Worm (Caenorhabditis elegans) whole organism, L4/young adult: ENCODE results near the gene Y40H7A.4.
"Not testable (repeated sequence)": the region's sequence is repeated elsewhere in the genome, so short reads cannot be mapped to it uniquely, and the experiment has no call there.

ENCODE experiments used
- W03F9.2 ChIP-seq: fragments of 150-350 bp; optimal IDR thresholded peaks from 2 replicates; lab custom pipeline; 2014; ENCODE audit warnings: missing biosample characterization, missing genetic modification characterization
- dao-5 ChIP-seq: sonication (generic microtip); optimal IDR thresholded peaks from 2 replicates; lab custom pipeline; 2016; ENCODE audit warnings: missing genotype, missing genetic modification characterization, moderate library complexity, missing compliant biosample characterization
- him-1 ChIP-seq: sonication (generic microtip); optimal IDR thresholded peaks from 2 replicates; lab custom pipeline; 2016; ENCODE audit warnings: missing genotype, missing genetic modification reagents, missing genetic modification characterization, missing compliant biosample characterization

Gene Y40H7A.4

ce11 chrIV:15175487-15176128 is at the start of gene Y40H7A.4:
Gene Y40H7A.4 (minus strand): TSS chrIV:15175537.
- no peak for TF ChIP-seq him-1
- TF ChIP-seq dao-5 (tag; lab: Kevin White, UChicago) = no peak
- no peak for TF ChIP-seq W03F9.2 (tag; lab: Kevin White, UChicago)

DNA sequence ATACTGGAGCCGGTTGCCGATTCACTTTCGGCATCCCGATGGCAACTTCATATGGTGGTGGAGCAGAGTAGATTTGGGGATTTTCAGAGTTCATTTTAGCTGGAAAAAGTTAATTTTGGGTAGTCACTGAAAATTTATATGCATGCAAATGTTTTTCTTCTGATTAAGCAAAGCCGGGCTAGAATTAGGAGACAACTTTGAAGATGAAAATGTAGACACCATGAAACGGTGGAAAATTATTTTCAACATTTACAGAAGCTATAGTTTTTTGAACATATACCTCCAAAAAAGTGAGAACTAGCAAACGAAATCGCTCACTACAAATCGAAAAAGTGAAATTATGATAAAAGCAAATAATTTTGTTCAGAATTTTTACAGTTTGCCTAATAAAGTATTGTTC is 44.9 kb upstream of the Y40H7A.4 start, which contains the start of gene Y40H7A.11:
TSS of gene Y40H7A.11 (minus strand) at position 101 of the 400 bp plus-strand sequence.
- no peak for TF ChIP-seq dao-5 (tag; lab: Kevin White, UChicago)
- no peak for TF ChIP-seq him-1
- no peak for TF ChIP-seq W03F9.2 (tag; lab: Kevin White, UChicago)

DNA sequence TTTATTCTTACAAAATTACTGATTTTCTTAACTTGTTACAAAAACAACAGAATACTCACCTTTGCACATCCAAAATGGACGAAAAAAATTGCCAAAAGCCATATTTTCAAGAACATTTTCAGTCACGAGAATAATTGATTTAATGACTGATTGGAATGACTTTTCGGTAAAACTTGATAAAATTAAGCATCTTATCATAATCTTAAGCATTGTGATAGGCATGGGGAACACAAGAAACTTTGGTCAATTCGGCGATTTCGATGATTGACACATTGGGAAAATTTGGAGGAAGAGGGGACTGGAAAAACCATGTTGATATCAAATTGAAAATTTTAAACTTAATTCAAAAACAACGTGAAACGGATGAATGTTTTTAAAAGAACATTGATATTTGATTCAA is 40.1 kb upstream of the Y40H7A.4 start, which contains the start of gene Y40H7A.10:
TSS of gene Y40H7A.10 (minus strand) at position 128 of the 400 bp plus-strand sequence.
- TF ChIP-seq W03F9.2 (tag; lab: Kevin White, UChicago) (no peak), dao-5 (tag; lab: Kevin White, UChicago) (no peak), him-1 (no peak)

DNA sequence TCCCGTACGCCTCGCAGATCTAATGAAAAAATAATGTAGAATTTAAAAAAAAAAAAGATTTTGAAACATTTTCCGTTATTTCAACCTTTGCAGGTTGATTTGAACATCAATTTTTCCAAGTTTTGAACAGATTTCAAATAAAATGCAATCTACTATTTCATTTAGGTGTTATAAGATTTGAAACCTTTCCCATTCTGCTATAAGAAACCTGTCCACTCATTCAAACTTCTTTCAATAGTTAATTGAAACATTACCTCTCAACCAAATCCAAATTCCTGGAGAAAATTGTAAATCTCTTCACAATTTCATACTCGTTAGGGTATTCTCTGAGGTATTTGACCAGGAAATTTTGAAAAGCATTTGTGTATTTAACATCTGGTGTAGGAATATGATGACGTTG is 39.4 kb upstream of the Y40H7A.4 start:
- no peak for TF ChIP-seq W03F9.2 (tag; lab: Kevin White, UChicago)
- no peak for TF ChIP-seq him-1
- no peak for TF ChIP-seq dao-5 (tag; lab: Kevin White, UChicago)

DNA sequence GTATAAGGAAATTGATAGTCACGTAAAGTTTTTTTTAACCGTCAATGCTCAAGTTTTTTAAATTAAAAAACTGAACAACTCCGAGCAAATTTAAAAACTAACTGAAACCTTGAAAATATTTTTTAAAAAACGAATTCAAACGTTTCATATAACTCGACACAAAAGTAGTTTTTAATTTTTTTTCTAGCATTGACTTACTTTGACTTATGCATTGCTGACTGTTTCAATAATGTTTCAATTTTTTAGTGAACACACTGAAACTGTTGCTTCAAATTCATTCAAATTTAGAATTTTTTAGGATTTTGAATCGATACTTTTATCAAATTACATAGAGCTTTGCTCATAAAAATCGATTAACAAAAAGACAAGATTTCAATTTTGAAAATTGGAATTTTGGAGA is 35.1 kb upstream of the Y40H7A.4 start:
- no peak for TF ChIP-seq dao-5 (tag; lab: Kevin White, UChicago)
- no peak for TF ChIP-seq W03F9.2 (tag; lab: Kevin White, UChicago)
- no peak for TF ChIP-seq him-1

- no peak for TF ChIP-seq W03F9.2 (tag; lab: Kevin White, UChicago)
- TF ChIP-seq him-1 = no peak
- no peak for TF ChIP-seq dao-5 (tag; lab: Kevin White, UChicago)
Observed at ce11 chrIV:15206649-15207048, 31.3 kb upstream of the Y40H7A.4 start.

ce11 chrIV:15202923-15203322 is 27.6 kb upstream of the Y40H7A.4 start, which contains the start of gene sra-30:
Gene sra-30 (minus strand): TSS chrIV:15203023.
- TF ChIP-seq him-1 (no peak), dao-5 (tag; lab: Kevin White, UChicago) (no peak), W03F9.2 (tag; lab: Kevin White, UChicago) (no peak)

ce11 chrIV:15187517-15188181 is 12.3 kb upstream of the Y40H7A.4 start:
- no peak for TF ChIP-seq W03F9.2 (tag; lab: Kevin White, UChicago)
- no peak for TF ChIP-seq him-1
- no peak for TF ChIP-seq dao-5 (tag; lab: Kevin White, UChicago)

DNA sequence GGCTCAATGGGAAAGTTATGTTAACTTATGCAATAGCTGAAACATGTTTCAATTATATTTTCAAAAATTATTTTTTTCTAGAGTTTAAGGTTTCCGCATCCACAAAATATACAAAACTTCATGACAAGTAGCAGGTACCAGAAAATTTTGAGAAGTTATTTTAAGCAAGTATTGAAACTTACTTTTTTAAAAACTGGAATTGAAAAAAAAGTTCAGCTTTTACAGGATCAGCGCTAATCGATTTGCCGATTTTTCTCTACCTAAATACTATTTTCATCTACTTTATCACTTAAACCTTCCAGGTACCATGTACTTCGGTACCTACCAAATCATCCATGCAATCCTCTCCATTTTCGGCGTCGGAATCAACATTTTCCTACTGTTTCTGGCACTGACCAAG is 4.3 kb upstream of the Y40H7A.4 start, which contains the start of gene srd-23:
TSS of gene srd-23 (plus strand) at position 301 of the 400 bp plus-strand sequence.
- TF ChIP-seq dao-5 (tag; lab: Kevin White, UChicago) = no peak
- TF ChIP-seq him-1 = no peak
- TF ChIP-seq W03F9.2 (tag; lab: Kevin White, UChicago) = no peak

DNA sequence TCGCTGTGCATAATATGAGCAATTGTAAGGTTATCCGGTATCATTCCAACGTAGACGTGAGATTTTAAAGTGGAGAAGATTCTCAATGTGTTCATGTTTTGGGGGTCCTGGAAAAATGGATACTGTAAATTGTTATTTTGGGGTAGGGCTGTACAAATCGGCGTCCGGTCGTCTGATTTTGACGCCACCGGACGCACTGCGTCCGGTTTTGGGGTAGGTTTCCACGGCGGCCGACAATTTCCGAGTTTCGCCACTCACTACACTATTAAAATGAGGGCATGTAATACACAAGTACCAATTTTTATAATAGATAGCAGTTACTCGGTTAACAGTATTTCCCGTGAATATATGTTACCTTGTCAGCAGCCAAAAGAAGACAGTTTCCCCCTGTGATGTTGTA is 6.9 kb downstream of the Y40H7A.4 start:
- TF ChIP-seq him-1 = no peak
- TF ChIP-seq W03F9.2 (tag; lab: Kevin White, UChicago) = no peak
- no peak for TF ChIP-seq dao-5 (tag; lab: Kevin White, UChicago)

DNA sequence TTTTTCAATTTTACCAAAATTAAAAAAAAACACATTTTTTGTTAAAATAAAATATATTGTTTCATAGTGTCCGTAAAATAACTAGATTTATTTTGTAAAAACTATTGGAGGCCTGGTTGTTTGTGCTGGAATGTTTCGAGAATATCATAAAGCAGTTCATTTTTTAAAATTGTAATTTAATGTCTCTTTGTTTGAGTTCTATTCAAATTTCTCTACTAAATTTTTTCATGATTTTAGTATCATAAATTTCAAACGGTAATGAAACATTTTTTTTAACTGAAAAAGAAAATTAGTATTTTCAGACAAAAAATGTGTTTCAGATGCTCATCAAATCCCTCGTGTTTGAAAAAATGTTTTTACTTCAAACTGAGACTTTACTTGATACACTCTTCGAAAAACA is 9.7 kb downstream of the Y40H7A.4 start:
- TF ChIP-seq dao-5 (tag; lab: Kevin White, UChicago) (no peak), him-1 (no peak), W03F9.2 (tag; lab: Kevin White, UChicago) (no peak)

ce11 chrIV:15147104-15147503 is 28.2 kb downstream of the Y40H7A.4 start, which contains the start of gene str-78:
Gene str-78 (minus strand): TSS chrIV:15147204.
- TF ChIP-seq dao-5 (tag; lab: Kevin White, UChicago) (no peak), him-1 (no peak), W03F9.2 (tag; lab: Kevin White, UChicago) (no peak)

DNA sequence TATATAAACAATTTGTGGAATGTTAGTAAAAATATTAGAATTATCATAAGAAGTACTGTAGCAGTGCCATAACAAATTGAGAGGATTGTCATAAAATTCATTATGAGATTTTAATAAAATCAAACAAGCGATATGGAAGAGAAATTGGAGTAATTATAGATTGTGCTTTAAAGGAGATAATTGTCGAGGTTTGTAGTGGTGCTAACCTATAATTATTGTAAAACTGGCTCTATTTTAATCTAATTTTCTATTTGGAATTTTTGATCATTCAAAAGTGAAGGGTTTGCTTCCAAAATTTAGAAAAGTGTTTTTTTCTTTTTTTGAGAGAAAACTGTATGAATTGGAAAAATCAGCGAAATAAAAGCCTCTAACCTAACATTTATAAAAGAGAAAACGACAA is 34.5 kb downstream of the Y40H7A.4 start, which contains the start of gene srg-51:
TSS of gene srg-51 (minus strand) at position 101 of the 400 bp plus-strand sequence.
- TF ChIP-seq him-1 (no peak), dao-5 (tag; lab: Kevin White, UChicago) (no peak), W03F9.2 (tag; lab: Kevin White, UChicago) (no peak)

- not testable (repeated sequence) for TF ChIP-seq him-1; dao-5 (tag; lab: Kevin White, UChicago); W03F9.2 (tag; lab: Kevin White, UChicago)
Observed at ce11 chrIV:15133899-15134298, 41.4 kb downstream of the Y40H7A.4 start, which contains the start of gene M199.8. Gene M199.8 (minus strand): TSS chrIV:15133999.
